Worm (Caenorhabditis elegans) whole organism, early embryonic: ENCODE results near the gene cec-6.

Experiments used
- B0310.2 ChIP-seq: sonication (generic microtip); optimal IDR thresholded peaks from 2 replicates; lab custom pipeline; 2016; ENCODE audit warnings: mild to moderate bottlenecking, missing genetic modification characterization, missing compliant biosample characterization
- F13C5.2 ChIP-seq: sonication (generic microtip); optimal IDR thresholded peaks from 2 replicates; lab custom pipeline; 2017; ENCODE audit warnings: mild to moderate bottlenecking, missing genetic modification characterization, inconsistent platforms, missing compliant biosample characterization
- aly-1 ChIP-seq: sonication (generic microtip); optimal IDR thresholded peaks from 2 replicates; lab custom pipeline; 2016; ENCODE audit warnings: missing genetic modification characterization, missing compliant biosample characterization
- ama-1 ChIP-seq: fragments of 150-350 bp; optimal IDR thresholded peaks from 2 replicates; lab custom pipeline; 2014
- ceh-13 ChIP-seq: fragments of 200-800 bp; sonication (Bioruptor generic); optimal IDR thresholded peaks from 2 replicates; lab custom pipeline; 2018; ENCODE audit warnings: mild to moderate bottlenecking, missing genetic modification characterization, missing compliant biosample characterization
- ceh-36 ChIP-seq: sonication (generic microtip); optimal IDR thresholded peaks from 2 replicates; lab custom pipeline; 2016; ENCODE audit warnings: missing genetic modification characterization, inconsistent platforms, missing compliant biosample characterization
- ets-7 ChIP-seq: sonication (generic microtip); optimal IDR thresholded peaks from 2 replicates; lab custom pipeline; 2016; ENCODE audit warnings: missing genotype, missing genetic modification characterization, missing compliant biosample characterization
- flt-1 ChIP-seq: fragments of 200-800 bp; sonication (Bioruptor generic); IDR thresholded peaks from 2 replicates; pipeline ENCODE4 v1.3.6; 2022; ENCODE audit warnings: missing genetic modification characterization, missing compliant biosample characterization
- hmbx-1 ChIP-seq: sonication (generic microtip); optimal IDR thresholded peaks from 2 replicates; lab custom pipeline; 2016; ENCODE audit warnings: mild to moderate bottlenecking, missing genetic modification characterization, missing compliant biosample characterization
- hmg-4 ChIP-seq: fragments of 200-800 bp; sonication (Bioruptor generic); optimal IDR thresholded peaks from 2 replicates; lab custom pipeline; 2018; ENCODE audit warnings: mild to moderate bottlenecking, missing genetic modification characterization, missing compliant biosample characterization
- hnd-1 ChIP-seq: sonication (generic microtip); optimal IDR thresholded peaks from 2 replicates; lab custom pipeline; 2016; ENCODE audit warnings: missing genetic modification characterization, missing compliant biosample characterization
- pes-1 ChIP-seq: fragments of 200-800 bp; sonication (Bioruptor generic); IDR thresholded peaks from 2 replicates; pipeline ENCODE4 v1.3.6; 2022; ENCODE audit warnings: missing genetic modification reagents, missing genetic modification characterization, missing compliant biosample characterization
- scrt-1 ChIP-seq: fragments of 200-800 bp; sonication (Bioruptor generic); IDR thresholded peaks from 2 replicates; pipeline ENCODE4 v1.3.6; 2022; ENCODE audit warnings: missing genetic modification characterization, missing compliant biosample characterization
- sea-1 ChIP-seq: fragments of 200-800 bp; sonication (Bioruptor generic); conservative IDR thresholded peaks from 2 replicates; pipeline ENCODE4 v1.3.6; 2022; ENCODE audit warnings: missing genetic modification characterization, missing compliant biosample characterization
- tbx-11 ChIP-seq: fragments of 200-800 bp; sonication (Bioruptor generic); IDR thresholded peaks from 2 replicates; pipeline ENCODE4 v1.3.6; 2022; ENCODE audit warnings: missing genetic modification characterization, missing compliant biosample characterization
- tbx-37 ChIP-seq: fragments of 200-800 bp; sonication (Bioruptor generic); conservative IDR thresholded peaks from 2 replicates; pipeline ENCODE4 v1.3.6; 2022; ENCODE audit warnings: missing genetic modification reagents, missing genetic modification characterization, missing compliant biosample characterization
- tra-4 ChIP-seq: sonication (generic microtip); optimal IDR thresholded peaks from 2 replicates; lab custom pipeline; 2017; ENCODE audit warnings: missing genetic modification characterization, missing compliant biosample characterization

The cec-6 gene

ce11 chrIV:5584384-5584783 is 39.7 kb downstream of the cec-6 start, which contains the start of gene fkh-7:
fkh-7 (plus strand) TSS chrIV:5584684.
- no peak for TF ChIP-seq tra-4
- no peak for TF ChIP-seq hmg-4 (GFP tag; lab: Kevin White, UChicago)
- no peak for TF ChIP-seq aly-1
- TF ChIP-seq ceh-36 (tag; lab: Kevin White, UChicago): no peak
- TF ChIP-seq ceh-13 (GFP tag; lab: Kevin White, UChicago): no peak
- TF ChIP-seq sea-1 (GFP tag; lab: Robert Waterston, UW): no peak
- no peak for TF ChIP-seq F13C5.2 (tag; lab: Kevin White, UChicago)
- no peak for TF ChIP-seq B0310.2 (tag; lab: Kevin White, UChicago)
- no peak for TF ChIP-seq hnd-1 (tag; lab: Kevin White, UChicago)
- TF ChIP-seq ets-7 (tag; lab: Kevin White, UChicago): no peak
- no peak for TF ChIP-seq scrt-1 (GFP tag; lab: Robert Waterston, UW)
- no peak for TF ChIP-seq ama-1 (lab: Kevin White, UChicago)
- TF ChIP-seq tbx-37 (GFP tag; lab: Robert Waterston, UW): no peak
- TF ChIP-seq pes-1: no peak
- no peak for TF ChIP-seq hmbx-1 (tag; lab: Kevin White, UChicago)
- no peak for TF ChIP-seq tbx-11 (GFP tag; lab: Robert Waterston, UW)

ce11 chrIV:5586320-5586720 is 41.7 kb downstream of the cec-6 start:
- TF ChIP-seq ets-7 (tag; lab: Kevin White, UChicago) (no peak), aly-1 (no peak), hmbx-1 (tag; lab: Kevin White, UChicago) (no peak), B0310.2 (tag; lab: Kevin White, UChicago) (no peak), hmg-4 (GFP tag; lab: Kevin White, UChicago) (no peak), ama-1 (lab: Kevin White, UChicago) (no peak), pes-1 (no peak), ceh-36 (tag; lab: Kevin White, UChicago) (no peak), tbx-11 (GFP tag; lab: Robert Waterston, UW) (no peak), sea-1 (GFP tag; lab: Robert Waterston, UW) (no peak), tra-4 (no peak), F13C5.2 (tag; lab: Kevin White, UChicago) (no peak), hnd-1 (tag; lab: Kevin White, UChicago) (no peak), scrt-1 (GFP tag; lab: Robert Waterston, UW) (no peak), flt-1 (GFP tag; lab: Robert Waterston, UW) (no peak), tbx-37 (GFP tag; lab: Robert Waterston, UW) (no peak), ceh-13 (GFP tag; lab: Kevin White, UChicago) (no peak)

- TF ChIP-seq tbx-11 (GFP tag; lab: Robert Waterston, UW) (no peak), flt-1 (GFP tag; lab: Robert Waterston, UW) (no peak), hmg-4 (GFP tag; lab: Kevin White, UChicago) (no peak), B0310.2 (tag; lab: Kevin White, UChicago) (no peak)
Observed at ce11 chrIV:5587964-5588860, 43.6 kb downstream of the cec-6 start.

- no peak for TF ChIP-seq tbx-11 (GFP tag; lab: Robert Waterston, UW)
- no peak for TF ChIP-seq sea-1 (GFP tag; lab: Robert Waterston, UW)
- TF ChIP-seq hmbx-1 (tag; lab: Kevin White, UChicago): no peak
Observed at ce11 chrIV:5590120-5590519, 45.5 kb downstream of the cec-6 start.

ce11 chrIV:5591134-5591533 is 46.5 kb downstream of the cec-6 start:
- TF ChIP-seq sea-1 (GFP tag; lab: Robert Waterston, UW) (no peak), B0310.2 (tag; lab: Kevin White, UChicago) (no peak), tra-4 (no peak), tbx-37 (GFP tag; lab: Robert Waterston, UW) (no peak), pes-1 (no peak), ceh-13 (GFP tag; lab: Kevin White, UChicago) (no peak), hmbx-1 (tag; lab: Kevin White, UChicago) (no peak), flt-1 (GFP tag; lab: Robert Waterston, UW) (no peak), aly-1 (no peak), hmg-4 (GFP tag; lab: Kevin White, UChicago) (no peak), ceh-36 (tag; lab: Kevin White, UChicago) (no peak), hnd-1 (tag; lab: Kevin White, UChicago) (no peak), ama-1 (lab: Kevin White, UChicago) (no peak), scrt-1 (GFP tag; lab: Robert Waterston, UW) (no peak), tbx-11 (GFP tag; lab: Robert Waterston, UW) (no peak), F13C5.2 (tag; lab: Kevin White, UChicago) (no peak), ets-7 (tag; lab: Kevin White, UChicago) (no peak)

- TF ChIP-seq ets-7 (tag; lab: Kevin White, UChicago) (no peak), ama-1 (lab: Kevin White, UChicago) (no peak), hnd-1 (tag; lab: Kevin White, UChicago) (no peak), tbx-11 (GFP tag; lab: Robert Waterston, UW) (no peak), B0310.2 (tag; lab: Kevin White, UChicago) (no peak), tbx-37 (GFP tag; lab: Robert Waterston, UW) (no peak), hmg-4 (GFP tag; lab: Kevin White, UChicago) (no peak), pes-1 (no peak), flt-1 (GFP tag; lab: Robert Waterston, UW) (no peak), sea-1 (GFP tag; lab: Robert Waterston, UW) (no peak), ceh-36 (tag; lab: Kevin White, UChicago) (no peak), hmbx-1 (tag; lab: Kevin White, UChicago) (no peak)
Observed at ce11 chrIV:5592956-5593355, 48.3 kb downstream of the cec-6 start.
